Worm (Caenorhabditis elegans) whole organism, young adult: ENCODE measurements around the gene pah-1.
A peak's percentile ranks its signal among the peaks of the same experiment; 100 is the strongest.

ENCODE experiments used
- C06A6.2 ChIP-seq: fragments of 200-800 bp; sonication (Bioruptor generic); conservative IDR thresholded peaks from 2 replicates; pipeline ENCODE4 v1.3.6; 2022; ENCODE audit warnings: missing genetic modification characterization, missing compliant biosample characterization
- F22D6.2 ChIP-seq: sonication (generic microtip); optimal IDR thresholded peaks from 2 replicates; lab custom pipeline; 2016; ENCODE audit warnings: mild to moderate bottlenecking, missing genetic modification characterization, missing compliant biosample characterization
- F39B2.1 ChIP-seq: fragments of 200-800 bp; sonication (Bioruptor generic); IDR thresholded peaks from 2 replicates; pipeline ENCODE4 v1.3.6; 2022; ENCODE audit warnings: missing genetic modification reagents, missing genetic modification characterization, missing compliant biosample characterization
- F57C9.4 ChIP-seq: sonication (generic microtip); optimal IDR thresholded peaks from 2 replicates; lab custom pipeline; 2017; ENCODE audit warnings: mild to moderate bottlenecking, missing genetic modification characterization, missing compliant biosample characterization
- Y53F4B.3 ChIP-seq: fragments of 200-800 bp; sonication (Bioruptor generic); IDR thresholded peaks from 2 replicates; pipeline ENCODE4 v1.3.6; 2022; ENCODE audit warnings: missing genetic modification reagents, missing genetic modification characterization, missing compliant biosample characterization
- ama-1 ChIP-seq, 3 experiments: fragments of 150-350 bp in 1 of 3; sonication (generic microtip) in 2 of 3; optimal IDR thresholded peaks; 2 replicates each; lab custom pipeline; 2014 to 2018; ENCODE audit warnings: missing biosample characterization in 2 of 3, missing genetic modification characterization in 2 of 3, missing genetic modification reagents in 2 of 3
- attf-5 ChIP-seq: fragments of 200-800 bp; sonication (Bioruptor generic); optimal IDR thresholded peaks from 2 replicates; lab custom pipeline; 2018; ENCODE audit warnings: mild to moderate bottlenecking, missing genetic modification characterization, missing compliant biosample characterization
- attf-6 ChIP-seq: fragments of 200-800 bp; sonication (Bioruptor generic); IDR thresholded peaks from 2 replicates; pipeline ENCODE4 v1.3.6; 2022; ENCODE audit warnings: missing genetic modification reagents, missing genetic modification characterization, missing compliant biosample characterization
- ccch-3 ChIP-seq: fragments of 200-800 bp; sonication (Bioruptor generic); optimal IDR thresholded peaks from 2 replicates; lab custom pipeline; 2018; ENCODE audit warnings: mild to moderate bottlenecking, missing genetic modification characterization, missing compliant biosample characterization
- fkh-3 ChIP-seq: sonication (generic microtip); optimal IDR thresholded peaks from 2 replicates; lab custom pipeline; 2016; ENCODE audit warnings: mild to moderate bottlenecking, missing genetic modification characterization, missing compliant biosample characterization
- him-1 ChIP-seq: sonication (generic microtip); optimal IDR thresholded peaks from 2 replicates; lab custom pipeline; 2016; ENCODE audit warnings: missing genotype, missing genetic modification reagents, missing genetic modification characterization, missing compliant biosample characterization
- hmg-20 ChIP-seq: fragments of 200-800 bp; sonication (Bioruptor generic); IDR thresholded peaks from 2 replicates; pipeline ENCODE4 v1.3.6; 2022; ENCODE audit warnings: missing genetic modification reagents, missing genetic modification characterization, missing compliant biosample characterization
- hsf-1 ChIP-seq: fragments of 200-800 bp; sonication (Bioruptor generic); IDR thresholded peaks from 2 replicates; pipeline ENCODE4 v1.3.6; 2022; ENCODE audit warnings: missing genetic modification reagents, missing genetic modification characterization, missing compliant biosample characterization
- lag-1 ChIP-seq: fragments of 200-800 bp; sonication (Bioruptor generic); IDR thresholded peaks from 2 replicates; pipeline ENCODE4 v1.3.6; 2022; ENCODE audit warnings: missing genetic modification reagents, missing genetic modification characterization, missing compliant biosample characterization
- let-607 ChIP-seq, 2 experiments: fragments of 200-800 bp in 1 of 2; sonication (Bioruptor generic) in 1 of 2; sonication (generic microtip) in 1 of 2; optimal IDR thresholded peaks; 2 replicates each; lab custom pipeline; 2016 to 2018; ENCODE audit warnings: mild to moderate bottlenecking in 2 of 2, missing compliant biosample characterization in 2 of 2, missing genetic modification characterization in 2 of 2, moderate library complexity in 2 of 2, missing genotype in 1 of 2
- lin-26 ChIP-seq: fragments of 200-800 bp; sonication (Bioruptor generic); IDR thresholded peaks from 2 replicates; pipeline ENCODE4 v1.3.6; 2022; ENCODE audit warnings: missing genetic modification reagents, missing genetic modification characterization, missing compliant biosample characterization
- madf-10 ChIP-seq: sonication (generic microtip); optimal IDR thresholded peaks from 2 replicates; lab custom pipeline; 2016; ENCODE audit warnings: mild to moderate bottlenecking, missing genetic modification characterization, missing compliant biosample characterization
- nfya-2 ChIP-seq: fragments of 200-800 bp; sonication (Bioruptor generic); IDR thresholded peaks from 2 replicates; pipeline ENCODE4 v1.3.6; 2022; ENCODE audit warnings: missing genetic modification reagents, missing genetic modification characterization, missing compliant biosample characterization
- nhr-120 ChIP-seq: fragments of 200-800 bp; sonication (Bioruptor generic); IDR thresholded peaks from 2 replicates; pipeline ENCODE4 v1.3.6; 2022; ENCODE audit warnings: missing genetic modification characterization, missing compliant biosample characterization
- nhr-80 ChIP-seq: sonication (generic microtip); optimal IDR thresholded peaks from 2 replicates; lab custom pipeline; 2016; ENCODE audit warnings: missing genetic modification characterization, missing compliant biosample characterization
- repo-1 ChIP-seq: sonication (generic microtip); optimal IDR thresholded peaks from 2 replicates; lab custom pipeline; 2017; ENCODE audit warnings: mild to moderate bottlenecking, missing genetic modification characterization, missing compliant biosample characterization
- rpc-1 ChIP-seq, 2 experiments: fragments of 150-350 bp in 1 of 2; sonication (generic microtip) in 1 of 2; optimal IDR thresholded peaks; 2 replicates each; lab custom pipeline; 2014 to 2018; ENCODE audit warnings: missing biosample characterization in 1 of 2, missing genetic modification characterization in 1 of 2, missing genetic modification reagents in 1 of 2, missing genotype in 1 of 2
- snpc-1.3 ChIP-seq: sonication (generic microtip); optimal IDR thresholded peaks from 2 replicates; lab custom pipeline; 2017; ENCODE audit warnings: missing genetic modification characterization, mild to moderate bottlenecking, missing compliant biosample characterization, antibody characterized with exemption, moderate library complexity, missing genotype, missing genetic modification reagents; ENCODE audit not compliant: insufficient read depth
- snpc-3.4 ChIP-seq: sonication (generic microtip); optimal IDR thresholded peaks from 2 replicates; lab custom pipeline; 2017; ENCODE audit warnings: missing genetic modification characterization, mild to moderate bottlenecking, missing compliant biosample characterization, antibody characterized with exemption, moderate library complexity, missing genotype, missing genetic modification reagents
- sptf-2 ChIP-seq: fragments of 200-800 bp; sonication (Bioruptor generic); optimal IDR thresholded peaks from 2 replicates; lab custom pipeline; 2018; ENCODE audit warnings: mild to moderate bottlenecking, missing genetic modification characterization, missing compliant biosample characterization
- tlf-1 ChIP-seq: fragments of 200-800 bp; sonication (Bioruptor generic); optimal IDR thresholded peaks from 2 replicates; lab custom pipeline; 2018; ENCODE audit warnings: mild to moderate bottlenecking, missing genetic modification characterization, missing compliant biosample characterization
- zfh-2 ChIP-seq: fragments of 200-800 bp; sonication (Bioruptor generic); conservative IDR thresholded peaks from 2 replicates; pipeline ENCODE4 v1.3.6; 2022; ENCODE audit warnings: missing genetic modification reagents, missing genetic modification characterization, missing compliant biosample characterization
- ztf-18 ChIP-seq: sonication (generic microtip); optimal IDR thresholded peaks from 2 replicates; lab custom pipeline; 2016; ENCODE audit warnings: missing genotype, mild to moderate bottlenecking, missing genetic modification characterization, missing compliant biosample characterization

Gene pah-1

DNA sequence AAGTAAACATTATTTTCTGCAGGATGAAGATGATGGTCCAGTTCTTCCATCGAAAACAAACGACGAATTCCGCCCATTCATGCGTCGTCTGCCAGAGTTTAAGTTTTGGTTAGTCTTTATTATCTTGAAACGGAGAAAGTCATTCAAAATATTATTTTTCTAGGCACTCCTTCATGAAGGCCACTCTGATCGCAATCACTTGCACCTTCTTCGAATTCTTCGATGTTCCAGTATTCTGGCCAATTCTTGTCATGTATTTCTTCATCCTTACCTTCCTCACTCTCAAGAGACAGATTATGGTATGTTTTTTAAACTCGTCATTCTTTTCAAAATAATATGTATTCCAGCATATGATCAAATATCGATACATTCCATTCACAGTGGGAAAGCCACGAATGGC, 45.0 kb upstream of the pah-1 start:
- TF ChIP-seq sptf-2 (GFP tag; lab: Kevin White, UChicago) (no peak), ama-1 (optimal IDR thresholded peaks at IDR 0.05; lab: Kevin White, UChicago) (peak; percentile 72), ama-1 (GFP tag; optimal IDR thresholded peaks at IDR 0.05; lab: Kevin White, UChicago) (no peak)

DNA sequence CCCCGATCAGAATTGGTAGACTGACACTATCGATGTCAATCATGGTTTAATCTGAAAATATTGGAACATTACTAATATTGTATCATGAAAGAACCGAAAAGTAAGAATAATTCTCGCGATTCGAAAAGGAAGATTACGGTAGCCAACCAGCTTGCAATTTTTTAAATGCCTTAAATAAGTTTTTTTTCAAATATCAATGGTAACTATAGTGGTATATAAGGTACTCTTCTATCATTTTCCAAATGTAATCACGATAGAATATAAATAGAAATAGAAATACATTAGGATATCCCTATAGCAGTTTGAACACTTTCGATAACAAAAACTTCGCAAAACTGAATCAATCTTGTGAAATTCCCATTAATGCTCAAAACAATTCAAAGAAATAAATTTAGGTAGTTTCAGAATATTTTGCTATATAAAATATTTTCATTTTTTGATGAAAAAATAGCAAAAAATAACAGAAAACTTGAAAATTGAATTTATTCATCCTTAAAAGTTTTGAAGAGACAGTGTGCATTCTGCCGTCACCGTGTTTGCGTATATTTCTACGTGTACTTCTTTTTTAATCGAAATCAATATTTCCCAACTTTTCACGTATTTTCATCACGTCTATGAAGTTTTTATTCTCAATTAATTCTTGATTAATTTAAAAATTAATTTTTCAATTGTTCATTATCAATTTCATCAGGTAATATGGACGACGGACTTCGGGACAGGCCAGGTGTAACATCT, 44.0 kb upstream of the pah-1 start, which contains the start of the genes F46C5.9 and rer-1:
F46C5.9 (minus strand) TSS at position 51 of the 735 bp plus-strand sequence.
rer-1 (plus strand) TSS at position 692 of the 735 bp plus-strand sequence.
- TF ChIP-seq attf-5 (GFP tag; lab: Kevin White, UChicago) (peak; percentile 38), let-607 (tag; optimal IDR thresholded peaks at IDR 0.05; lab: Kevin White, UChicago) (peak; percentile 4 to 84), lin-26 (GFP tag; lab: Robert Waterston, UW) (no peak), Y53F4B.3 (GFP tag; lab: Robert Waterston, UW) (no peak), snpc-1.3 (peak; percentile 8), him-1 (tag; lab: Kevin White, UChicago) (no peak), madf-10 (tag; lab: Kevin White, UChicago) (no peak)

DNA sequence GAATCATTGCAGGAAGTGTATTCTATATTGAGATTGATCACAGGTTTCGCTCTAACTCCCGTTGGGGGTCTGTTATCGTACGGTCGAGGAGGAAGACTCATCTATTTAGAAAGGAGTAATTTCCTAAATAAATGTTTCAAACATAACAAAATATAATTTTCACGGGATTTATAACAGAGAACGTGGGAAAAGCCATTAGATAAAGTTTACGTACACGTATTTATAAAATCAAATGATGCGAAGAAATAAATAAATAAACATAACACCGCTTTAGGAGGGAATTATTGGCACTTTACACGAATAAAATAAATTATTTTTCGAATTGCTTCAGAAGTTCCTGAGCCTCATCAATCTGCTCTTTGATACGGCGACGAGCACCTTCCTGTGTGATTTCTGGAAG, 41.7 kb upstream of the pah-1 start, which contains the start of gene F07H5.10:
F07H5.10 (minus strand) TSS at position 101 of the 400 bp plus-strand sequence.
- TF ChIP-seq snpc-3.4 (tag; lab: Kevin White, UChicago) (no peak), fkh-3 (tag; lab: Kevin White, UChicago) (no peak), attf-5 (GFP tag; lab: Kevin White, UChicago) (no peak), attf-6 (GFP tag; lab: Robert Waterston, UW) (no peak), hmg-20 (GFP tag; lab: Robert Waterston, UW) (no peak), C06A6.2 (no peak), F57C9.4 (tag; lab: Kevin White, UChicago) (no peak), F39B2.1 (GFP tag; lab: Robert Waterston, UW) (no peak), nhr-80 (no peak), lag-1 (GFP tag; lab: Robert Waterston, UW) (no peak), ztf-18 (tag; lab: Kevin White, UChicago) (no peak), F22D6.2 (tag; lab: Kevin White, UChicago) (no peak), tlf-1 (GFP tag; lab: Kevin White, UChicago) (no peak), nfya-2 (GFP tag; lab: Robert Waterston, UW) (no peak), nhr-120 (GFP tag; lab: Robert Waterston, UW) (no peak)
- TF ChIP-seq, all 124 proteins: peak for 0

DNA sequence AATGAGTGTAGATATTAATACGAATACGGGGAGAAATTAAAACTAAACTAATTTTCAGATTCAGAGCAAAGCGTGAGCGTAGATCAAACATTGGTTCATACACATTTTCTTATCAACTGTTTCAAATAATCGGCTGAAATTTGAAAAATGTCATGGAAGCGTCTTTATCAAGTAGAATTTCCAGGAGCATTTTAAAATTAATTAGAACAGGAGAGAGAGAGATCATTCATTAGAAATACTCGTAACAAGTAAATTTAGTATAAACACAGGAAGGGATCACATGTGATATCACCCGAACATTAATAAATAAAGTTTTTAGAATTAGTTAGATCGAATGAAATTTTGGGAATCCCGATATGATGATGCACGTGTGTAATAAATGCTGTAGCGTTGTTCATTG, 40.1 kb upstream of the pah-1 start, which contains the start of gene pho-13:
pho-13 (minus strand) TSS at position 101 of the 400 bp plus-strand sequence.
- TF ChIP-seq rpc-1 (optimal IDR thresholded peaks at IDR 0.05; lab: Kevin White, UChicago), result no peak
- no peak for TF ChIP-seq rpc-1 (tag; optimal IDR thresholded peaks at IDR 0.05; lab: Kevin White, UChicago)
- peak; percentile 46 for TF ChIP-seq nhr-80
- no peak for TF ChIP-seq hsf-1 (GFP tag; lab: Robert Waterston, UW)

DNA sequence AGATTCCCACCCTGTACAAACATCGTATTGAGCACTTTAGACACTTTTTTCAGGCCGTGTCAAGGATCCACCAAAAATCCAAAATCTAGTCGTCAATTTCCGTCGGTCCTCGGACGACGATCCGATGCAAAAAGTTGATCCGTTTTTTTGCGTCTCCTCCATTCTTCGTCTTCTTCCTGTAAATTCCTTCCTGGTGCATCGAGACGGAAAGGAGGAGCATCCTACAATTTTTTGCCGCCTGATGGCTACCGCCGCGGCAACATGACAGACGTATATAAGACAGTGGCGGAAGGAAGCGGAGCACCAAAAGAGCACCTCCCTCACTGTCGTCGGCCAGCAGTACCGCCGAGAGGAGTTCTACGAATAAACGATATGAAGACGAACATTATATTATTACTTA, 34.0 kb upstream of the pah-1 start, which contains the start of gene appg-2:
appg-2 (plus strand) TSS at position 301 of the 400 bp plus-strand sequence.
- TF ChIP-seq ccch-3 (GFP tag; lab: Kevin White, UChicago), result no peak
- no peak for TF ChIP-seq snpc-3.4 (tag; lab: Kevin White, UChicago)
- no peak for TF ChIP-seq repo-1
- TF ChIP-seq zfh-2 (GFP tag; lab: Robert Waterston, UW), result 0 out of 2 replicates have a peak, but pooled peaks have one; percentile 17
